Fruit fly (Drosophila melanogaster): ENCODE results near the gene Srg1.

Srg1 gene

DNA sequence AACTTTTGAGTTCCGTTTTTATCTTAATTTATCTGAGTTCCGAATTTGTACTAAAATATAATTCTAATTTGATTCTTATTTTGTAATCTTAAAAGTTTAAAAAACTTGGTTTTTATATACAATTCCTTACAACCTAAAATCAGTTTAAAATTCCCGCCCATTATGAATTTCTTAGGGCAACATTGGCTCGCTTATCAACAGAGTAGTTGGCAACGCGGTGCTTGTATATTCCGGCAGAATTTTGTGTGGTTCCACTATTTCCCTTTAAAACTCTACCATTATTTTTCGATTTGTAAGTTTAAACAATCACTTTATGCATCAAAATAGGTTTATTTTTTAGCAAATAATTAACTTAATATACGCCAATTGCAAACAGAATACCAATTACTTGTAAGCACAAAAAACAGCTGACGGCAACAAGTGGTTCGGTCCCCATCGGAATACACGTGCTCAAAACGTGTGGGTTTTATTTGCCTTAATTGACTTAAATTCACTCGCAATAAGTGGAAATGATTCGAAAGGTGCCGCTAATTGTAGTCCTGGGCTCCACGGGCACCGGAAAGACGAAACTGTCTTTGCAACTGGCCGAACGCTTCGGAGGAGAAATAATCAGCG lies 12.4 kb upstream of the Srg1 start, which contains the start of the genes CG11089 and CG31381 (continued):
- TF ChIP-seq CG12659 (GFP tag; optimal IDR thresholded peaks at IDR 0.05): peak; percentile 44
- peak; percentile 13 for TF ChIP-seq Elba2 (GFP tag; optimal IDR thresholded peaks at IDR 0.05)
- peak; percentile 100 for TF ChIP-seq CG14710 (tag; optimal IDR thresholded peaks at IDR 0.05)
- TF ChIP-seq CG9727 (GFP tag; optimal IDR thresholded peaks at IDR 0.05): peak; percentile 46
- TF ChIP-seq ap (GFP tag; IDR thresholded peaks at IDR 0.05): no peak
- TF ChIP-seq Sin3A (optimal IDR thresholded peaks at IDR 0.05): peak; percentile 6
- peak; percentile 66 for TF ChIP-seq Max (GFP tag; optimal IDR thresholded peaks at IDR 0.05)
- peak; percentile 94 for TF ChIP-seq cwo (GFP tag; optimal IDR thresholded peaks at IDR 0.05)
- no peak for TF ChIP-seq D19A (tag; optimal IDR thresholded peaks at IDR 0.05)
- TF ChIP-seq pzg (GFP tag; optimal IDR thresholded peaks at IDR 0.05): peak; percentile 50
- 0 out of 2 replicates have a peak, but pooled peaks have one; percentile 7 for TF ChIP-seq CG31441 (GFP tag; IDR thresholded peaks at IDR 0.05)
- no peak for TF ChIP-seq pita (GFP tag; optimal IDR thresholded peaks at IDR 0.05)
- TF ChIP-seq dm (GFP tag; optimal IDR thresholded peaks at IDR 0.05): peak; percentile 89
- TF ChIP-seq E2f2 (GFP tag; IDR thresholded peaks at IDR 0.05): peak; percentile 97
- peak; percentile 99 for TF ChIP-seq kah (GFP tag; optimal IDR thresholded peaks at IDR 0.05)
- peak; percentile 39 for TF ChIP-seq CG17829 (tag; optimal IDR thresholded peaks at IDR 0.05)
- peak; percentile 83 for TF ChIP-seq CG15514 (GFP tag; optimal IDR thresholded peaks at IDR 0.05)
- peak; percentile 14 for TF ChIP-seq Ets65A (GFP tag)
- no peak for TF ChIP-seq Dref (GFP tag; IDR thresholded peaks at IDR 0.05)
- peak; percentile 7 for TF ChIP-seq Nf-YB (GFP tag; optimal IDR thresholded peaks at IDR 0.05)
- peak; percentile 5 for TF ChIP-seq CG3281 (GFP tag; optimal IDR thresholded peaks at IDR 0.05)
- TF ChIP-seq rib (GFP tag; IDR thresholded peaks at IDR 0.05): no peak
- TF ChIP-seq Oli (tag; optimal IDR thresholded peaks at IDR 0.05): no peak
- no peak for TF ChIP-seq CG6689 (GFP tag; IDR thresholded peaks at IDR 0.05)
- peak; percentile 21 for TF ChIP-seq phol (tag; optimal IDR thresholded peaks at IDR 0.05)
- TF ChIP-seq gcm2 (GFP tag; optimal IDR thresholded peaks at IDR 0.05): no peak
- TF ChIP-seq CG13424 (tag; optimal IDR thresholded peaks at IDR 0.05): peak; percentile 25
- no peak for TF ChIP-seq Hr78 (GFP tag; optimal IDR thresholded peaks at IDR 0.05)
- TF ChIP-seq CG14860 (GFP tag; IDR thresholded peaks at IDR 0.05; ENCODE audit: partially characterized antibody): no peak
- TF ChIP-seq fru (optimal IDR thresholded peaks at IDR 0.05): no peak
- TF ChIP-seq CG10267 (tag; optimal IDR thresholded peaks at IDR 0.05): peak; percentile 45
- TF ChIP-seq CG18011 (GFP tag; optimal IDR thresholded peaks at IDR 0.05): no peak
- no peak for TF ChIP-seq vfl (GFP tag; optimal IDR thresholded peaks at IDR 0.05)
- TF ChIP-seq CG3163 (GFP tag; optimal IDR thresholded peaks at IDR 0.05): no peak
- TF ChIP-seq CG13775 (GFP tag; optimal IDR thresholded peaks at IDR 0.05): peak; percentile 6
- TF ChIP-seq wor (GFP tag; IDR thresholded peaks at IDR 0.05): no peak
- TF ChIP-seq trem (tag; optimal IDR thresholded peaks at IDR 0.05): peak; percentile 34
- peak; percentile 32 for TF ChIP-seq Meics (GFP tag; optimal IDR thresholded peaks at IDR 0.05)
- TF ChIP-seq CG12104 (GFP tag; optimal IDR thresholded peaks at IDR 0.05): peak; percentile 38
- peak; percentile 24 for TF ChIP-seq CG7556 (GFP tag; optimal IDR thresholded peaks at IDR 0.05)
- peak; percentile 36 for TF ChIP-seq nmo (GFP tag; optimal IDR thresholded peaks at IDR 0.05)

Data from whole organism, embryonic.